Worm (Caenorhabditis elegans) whole organism, L4/young adult: ENCODE data around the gene Y34B4A.7.

Experiments
- W03F9.2 ChIP-seq: fragments of 150-350 bp; optimal IDR thresholded peaks from 2 replicates; lab custom pipeline; 2014; ENCODE audit warnings: missing biosample characterization, missing genetic modification characterization
- dao-5 ChIP-seq: sonication (generic microtip); optimal IDR thresholded peaks from 2 replicates; lab custom pipeline; 2016; ENCODE audit warnings: missing genotype, missing genetic modification characterization, moderate library complexity, missing compliant biosample characterization
- him-1 ChIP-seq: sonication (generic microtip); optimal IDR thresholded peaks from 2 replicates; lab custom pipeline; 2016; ENCODE audit warnings: missing genotype, missing genetic modification reagents, missing genetic modification characterization, missing compliant biosample characterization

Y34B4A.7 gene

ce11 chrX:5244041-5244440, at the start of gene Y34B4A.7:
Gene Y34B4A.7 (plus strand): TSS chrX:5244337.
- peak; percentile 26 for TF ChIP-seq W03F9.2
- no peak for TF ChIP-seq him-1

- TF ChIP-seq him-1, result no peak
- TF ChIP-seq dao-5, result no peak
- no peak for TF ChIP-seq W03F9.2
Measured at ce11 chrX:5195462-5196160, 48.5 kb upstream of the Y34B4A.7 start, which contains the start of gene pqn-62. Gene pqn-62 (plus strand): TSS chrX:5196110.

ce11 chrX:5197440-5197839, 46.7 kb upstream of the Y34B4A.7 start:
- TF ChIP-seq him-1, result no peak
- no peak for TF ChIP-seq W03F9.2
- TF ChIP-seq dao-5, result no peak

- TF ChIP-seq W03F9.2 (no peak), dao-5 (no peak), him-1 (no peak)
Measured at ce11 chrX:5199245-5199644, 44.9 kb upstream of the Y34B4A.7 start.

ce11 chrX:5199825-5200373, 44.2 kb upstream of the Y34B4A.7 start:
- TF ChIP-seq W03F9.2 (no peak), him-1 (no peak), dao-5 (no peak)

- TF ChIP-seq W03F9.2, result no peak
- no peak for TF ChIP-seq dao-5
- TF ChIP-seq him-1, result no peak
Measured at ce11 chrX:5201860-5202259, 42.3 kb upstream of the Y34B4A.7 start.

- TF ChIP-seq dao-5, result no peak
- no peak for TF ChIP-seq him-1
- TF ChIP-seq W03F9.2, result no peak
Measured at ce11 chrX:5202399-5202798, 41.7 kb upstream of the Y34B4A.7 start.

- no peak for TF ChIP-seq W03F9.2
- TF ChIP-seq him-1, result no peak
- TF ChIP-seq dao-5, result no peak
Measured at ce11 chrX:5202923-5203322, 41.2 kb upstream of the Y34B4A.7 start.

- no peak for TF ChIP-seq W03F9.2
- TF ChIP-seq dao-5, result no peak
- no peak for TF ChIP-seq him-1
Measured at ce11 chrX:5205561-5205960, 38.6 kb upstream of the Y34B4A.7 start, which contains the start of gene H28G03.2. Gene H28G03.2 (plus strand): TSS chrX:5205760.

ce11 chrX:5207819-5208218, 36.3 kb upstream of the Y34B4A.7 start:
- TF ChIP-seq dao-5 (no peak), him-1 (no peak), W03F9.2 (no peak)

- TF ChIP-seq him-1 (no peak), W03F9.2 (no peak), dao-5 (no peak)
Measured at ce11 chrX:5208326-5208725, 35.8 kb upstream of the Y34B4A.7 start.

ce11 chrX:5208831-5209230, 35.3 kb upstream of the Y34B4A.7 start:
- TF ChIP-seq W03F9.2, result no peak
- no peak for TF ChIP-seq him-1
- TF ChIP-seq dao-5, result no peak

- TF ChIP-seq him-1 (no peak), dao-5 (no peak), W03F9.2 (no peak)
Measured at ce11 chrX:5209429-5209828, 34.7 kb upstream of the Y34B4A.7 start.

- no peak for TF ChIP-seq W03F9.2
- peak; percentile 32 for TF ChIP-seq him-1
Measured at ce11 chrX:5210524-5210923, 33.6 kb upstream of the Y34B4A.7 start.

ce11 chrX:5210927-5211655, 33.0 kb upstream of the Y34B4A.7 start:
- TF ChIP-seq W03F9.2 (no peak), him-1 (no peak), dao-5 (no peak)

- TF ChIP-seq dao-5, result no peak
- no peak for TF ChIP-seq him-1
- no peak for TF ChIP-seq W03F9.2
Measured at ce11 chrX:5213032-5213431, 31.1 kb upstream of the Y34B4A.7 start.
